Worm (Caenorhabditis elegans): ENCODE data around the gene col-123.
A peak's percentile ranks its signal among the peaks of the same experiment; 100 is the strongest.

col-123 gene

ce11 chrIV:9869344-9869743 is 47.6 kb downstream of the col-123 start:
- no peak for TF ChIP-seq mml-1 (tag; optimal IDR thresholded peaks at IDR 0.05)
- TF ChIP-seq pha-4 (tag; optimal IDR thresholded peaks at IDR 0.05), result peak; percentile 91
- TF ChIP-seq unc-39 (tag; optimal IDR thresholded peaks at IDR 0.05), result no peak

- TF ChIP-seq nhr-25 (tag; optimal IDR thresholded peaks at IDR 0.05), result peak; percentile 3
- TF ChIP-seq elt-1 (tag; optimal IDR thresholded peaks at IDR 0.05), result peak; percentile 70
- no peak for TF ChIP-seq unc-62 (GFP tag; optimal IDR thresholded peaks at IDR 0.05)
Observed at ce11 chrIV:9872210-9872609, 50.5 kb downstream of the col-123 start.

All from whole organism, L3 larva.